Worm (Caenorhabditis elegans) whole organism, late embryonic: ENCODE data around the gene F16B4.4.

Experiments
- ceh-2 ChIP-seq: sonication (generic microtip); optimal IDR thresholded peaks from 2 replicates; lab custom pipeline; 2016; ENCODE audit warnings: missing genotype, missing genetic modification characterization, missing compliant biosample characterization
- ceh-31 ChIP-seq: sonication (generic microtip); optimal IDR thresholded peaks from 2 replicates; lab custom pipeline; 2016; ENCODE audit warnings: missing genetic modification characterization, missing compliant biosample characterization
- ceh-6 ChIP-seq: fragments of 200-800 bp; sonication (Bioruptor generic); optimal IDR thresholded peaks from 2 replicates; lab custom pipeline; 2018; ENCODE audit warnings: mild to moderate bottlenecking, missing genetic modification characterization, missing compliant biosample characterization
- fkh-10 ChIP-seq: fragments of 150-350 bp; optimal IDR thresholded peaks from 2 replicates; lab custom pipeline; 2014; ENCODE audit warnings: missing biosample characterization, missing genetic modification reagents, missing genetic modification characterization
- mec-3 ChIP-seq: sonication (generic microtip); optimal IDR thresholded peaks from 2 replicates; lab custom pipeline; 2016; ENCODE audit warnings: borderline replicate concordance, missing genetic modification characterization, missing compliant biosample characterization
- pag-3 ChIP-seq: sonication (generic microtip); optimal IDR thresholded peaks from 2 replicates; lab custom pipeline; 2016; ENCODE audit warnings: missing compliant biosample characterization, missing genetic modification characterization, borderline replicate concordance
- unc-86 ChIP-seq: sonication (generic microtip); optimal IDR thresholded peaks from 2 replicates; lab custom pipeline; 2016; ENCODE audit warnings: missing genetic modification characterization, missing compliant biosample characterization

- TF ChIP-seq fkh-10 (GFP tag; lab: Kevin White, UChicago) (no peak), mec-3 (tag; lab: Kevin White, UChicago) (no peak), ceh-2 (tag; lab: Kevin White, UChicago) (no peak), pag-3 (tag; lab: Kevin White, UChicago) (no peak), unc-86 (tag; lab: Kevin White, UChicago) (no peak), ceh-6 (GFP tag; lab: Kevin White, UChicago) (no peak), ceh-31 (tag; lab: Kevin White, UChicago) (no peak)
Observed at ce11 chrV:1611570-1611969, 17.8 kb downstream of the F16B4.4 start.
